Worm (Caenorhabditis elegans): ENCODE measurements around the gene mdt-8.
"Not testable (repeated sequence)": the region's sequence is repeated elsewhere in the genome, so short reads cannot be mapped to it uniquely, and the experiment has no call there.

Gene mdt-8

ce11 chrII:11533716-11534115 is at the start of gene mdt-8:
Gene mdt-8, minus strand, starts transcription at chrII:11533816.
- TF ChIP-seq W03F9.2 (tag; optimal IDR thresholded peaks at IDR 0.05) (no peak), him-1 (tag; optimal IDR thresholded peaks at IDR 0.05) (no peak)

ce11 chrII:11582698-11583097 is 49.1 kb upstream of the mdt-8 start, which contains the start of gene ints-7:
Gene ints-7, plus strand, starts transcription at chrII:11582849.
- TF ChIP-seq him-1 (tag; optimal IDR thresholded peaks at IDR 0.05) (no peak), dao-5 (tag; optimal IDR thresholded peaks at IDR 0.05) (no peak), W03F9.2 (tag; optimal IDR thresholded peaks at IDR 0.05) (no peak)

- no peak for TF ChIP-seq dao-5 (tag; optimal IDR thresholded peaks at IDR 0.05)
Observed at ce11 chrII:11578327-11578726, 44.7 kb upstream of the mdt-8 start, which contains the start of gene smc-6. Gene smc-6, plus strand, starts transcription at chrII:11578716.

- TF ChIP-seq dao-5 (tag; optimal IDR thresholded peaks at IDR 0.05), result no peak
- TF ChIP-seq W03F9.2 (tag; optimal IDR thresholded peaks at IDR 0.05), result no peak
- no peak for TF ChIP-seq him-1 (tag; optimal IDR thresholded peaks at IDR 0.05)
Observed at ce11 chrII:11577861-11578260, 44.2 kb upstream of the mdt-8 start.

ce11 chrII:11577397-11577796 is 43.8 kb upstream of the mdt-8 start, which contains the start of gene pcs-1:
Gene pcs-1, minus strand, starts transcription at chrII:11577740.
- no peak for TF ChIP-seq dao-5 (tag; optimal IDR thresholded peaks at IDR 0.05)
- no peak for TF ChIP-seq him-1 (tag; optimal IDR thresholded peaks at IDR 0.05)
- no peak for TF ChIP-seq W03F9.2 (tag; optimal IDR thresholded peaks at IDR 0.05)

- no peak for TF ChIP-seq him-1 (tag; optimal IDR thresholded peaks at IDR 0.05)
Observed at ce11 chrII:11572944-11573343, 39.3 kb upstream of the mdt-8 start, which contains the start of gene F54D5.2. Gene F54D5.2, plus strand, starts transcription at chrII:11573180.

ce11 chrII:11571260-11571854 is 37.7 kb upstream of the mdt-8 start, which contains the start of gene F54D5.3:
Gene F54D5.3, plus strand, starts transcription at chrII:11571805.
- no peak for TF ChIP-seq W03F9.2 (tag; optimal IDR thresholded peaks at IDR 0.05)
- TF ChIP-seq dao-5 (tag; optimal IDR thresholded peaks at IDR 0.05), result no peak
- TF ChIP-seq him-1 (tag; optimal IDR thresholded peaks at IDR 0.05), result no peak

ce11 chrII:11569213-11569868 is 35.7 kb upstream of the mdt-8 start, which contains the start of the genes F54D5.23 and F54D5.4:
Gene F54D5.23, minus strand, starts transcription at chrII:11569287.
Gene F54D5.4, plus strand, starts transcription at chrII:11569818.
- TF ChIP-seq W03F9.2 (tag; optimal IDR thresholded peaks at IDR 0.05), result no peak
- TF ChIP-seq dao-5 (tag; optimal IDR thresholded peaks at IDR 0.05), result no peak
- TF ChIP-seq him-1 (tag; optimal IDR thresholded peaks at IDR 0.05), result no peak

- TF ChIP-seq W03F9.2 (tag; optimal IDR thresholded peaks at IDR 0.05), result no peak
- TF ChIP-seq dao-5 (tag; optimal IDR thresholded peaks at IDR 0.05), result no peak
- TF ChIP-seq him-1 (tag; optimal IDR thresholded peaks at IDR 0.05), result no peak
Observed at ce11 chrII:11568670-11569069, 35.1 kb upstream of the mdt-8 start.

- TF ChIP-seq W03F9.2 (tag; optimal IDR thresholded peaks at IDR 0.05) (no peak), him-1 (tag; optimal IDR thresholded peaks at IDR 0.05) (no peak), dao-5 (tag; optimal IDR thresholded peaks at IDR 0.05) (no peak)
Observed at ce11 chrII:11566970-11567711, 33.5 kb upstream of the mdt-8 start, which contains the start of gene F54D5.5. Gene F54D5.5, minus strand, starts transcription at chrII:11567020.

- no peak for TF ChIP-seq dao-5 (tag; optimal IDR thresholded peaks at IDR 0.05)
- no peak for TF ChIP-seq W03F9.2 (tag; optimal IDR thresholded peaks at IDR 0.05)
- TF ChIP-seq him-1 (tag; optimal IDR thresholded peaks at IDR 0.05), result no peak
Observed at ce11 chrII:11564127-11564526, 30.5 kb upstream of the mdt-8 start, which contains the start of gene F54D5.15. Gene F54D5.15, minus strand, starts transcription at chrII:11564227.

- TF ChIP-seq him-1 (tag; optimal IDR thresholded peaks at IDR 0.05) (no peak), dao-5 (tag; optimal IDR thresholded peaks at IDR 0.05) (no peak), W03F9.2 (tag; optimal IDR thresholded peaks at IDR 0.05) (no peak)
Observed at ce11 chrII:11556338-11556737, 22.7 kb upstream of the mdt-8 start, which contains the start of gene F54D5.17. Gene F54D5.17, plus strand, starts transcription at chrII:11556638.

ce11 chrII:11555634-11556033 is 22.0 kb upstream of the mdt-8 start, which contains the start of gene F54D5.24:
Gene F54D5.24, plus strand, starts transcription at chrII:11555949.
- no peak for TF ChIP-seq dao-5 (tag; optimal IDR thresholded peaks at IDR 0.05)
- no peak for TF ChIP-seq him-1 (tag; optimal IDR thresholded peaks at IDR 0.05)
- TF ChIP-seq W03F9.2 (tag; optimal IDR thresholded peaks at IDR 0.05), result no peak

ce11 chrII:11551981-11552380 is 18.4 kb upstream of the mdt-8 start, which contains the start of gene dhgd-1:
Gene dhgd-1, minus strand, starts transcription at chrII:11552081.
- TF ChIP-seq him-1, dao-5, W03F9.2 (tag; optimal IDR thresholded peaks at IDR 0.05): not testable (repeated sequence)
